Fruit fly (Drosophila melanogaster): ENCODE measurements around the gene CG33710.

The CG33710 gene

dm6 chr3L:19979592-19979991 is 27.0 kb upstream of the CG33710 start, which contains the start of gene CG14182 (continued):
- TF ChIP-seq Sox100B (GFP tag; optimal IDR thresholded peaks at IDR 0.05): no peak
- peak; percentile 63 for TF ChIP-seq sens (GFP tag)
- TF ChIP-seq stwl (tag; optimal IDR thresholded peaks at IDR 0.05): peak; percentile 52
- TF ChIP-seq NK7.1 (GFP tag; optimal IDR thresholded peaks at IDR 0.05): no peak
- no peak for TF ChIP-seq CG9437 (GFP tag; optimal IDR thresholded peaks at IDR 0.05)
- 0 out of 3 replicates have a peak, but pooled peaks have one; percentile 15 for TF ChIP-seq CG16813 (GFP tag; IDR thresholded peaks at IDR 0.05; ENCODE audit: partially characterized antibody)
- no peak for TF ChIP-seq dm (GFP tag; optimal IDR thresholded peaks at IDR 0.05)
- no peak for TF ChIP-seq Dbx (GFP tag; IDR thresholded peaks at IDR 0.05)
- TF ChIP-seq CG14710 (tag; optimal IDR thresholded peaks at IDR 0.05): no peak
- peak; percentile 57 for TF ChIP-seq pzg (GFP tag; optimal IDR thresholded peaks at IDR 0.05)
- TF ChIP-seq CG30020 (tag; optimal IDR thresholded peaks at IDR 0.05): no peak
- TF ChIP-seq Mad (GFP tag; optimal IDR thresholded peaks at IDR 0.05): no peak
- no peak for TF ChIP-seq jigr1 (GFP tag; IDR thresholded peaks at IDR 0.05)
- no peak for TF ChIP-seq ttk (GFP tag; IDR thresholded peaks at IDR 0.05)
- no peak for TF ChIP-seq nmo (GFP tag; optimal IDR thresholded peaks at IDR 0.05)
- TF ChIP-seq NC2β (GFP tag; optimal IDR thresholded peaks at IDR 0.05): no peak
- TF ChIP-seq Opbp (GFP tag; IDR thresholded peaks at IDR 0.05; ENCODE audit: partially characterized antibody): 0 out of 3 replicates have a peak, but pooled peaks have one; percentile 39
- no peak for TF ChIP-seq zfh2 (GFP tag; optimal IDR thresholded peaks at IDR 0.05)
- no peak for TF ChIP-seq CG11504 (tag; optimal IDR thresholded peaks at IDR 0.05)
- no peak for TF ChIP-seq cad (GFP tag; optimal IDR thresholded peaks at IDR 0.05)
- no peak for TF ChIP-seq Dll (GFP tag; IDR thresholded peaks at IDR 0.05; ENCODE audit: partially characterized antibody)
- no peak for TF ChIP-seq Tbp (GFP tag; optimal IDR thresholded peaks at IDR 0.05)
- no peak for TF ChIP-seq CG1832 (GFP tag; optimal IDR thresholded peaks at IDR 0.05)
- TF ChIP-seq NfI (GFP tag; optimal IDR thresholded peaks at IDR 0.05): no peak
- TF ChIP-seq CG4424 (GFP tag; optimal IDR thresholded peaks at IDR 0.05): no peak
- peak; percentile 99 for TF ChIP-seq CG15514 (GFP tag; optimal IDR thresholded peaks at IDR 0.05)
- peak; percentile 35 for TF ChIP-seq BEAF-32 (GFP tag; optimal IDR thresholded peaks at IDR 0.05)
- no peak for TF ChIP-seq wor (GFP tag; IDR thresholded peaks at IDR 0.05)
- TF ChIP-seq Dref (GFP tag; IDR thresholded peaks at IDR 0.05): peak; percentile 43; the same call in 1 of the 2 replicates
- no peak for TF ChIP-seq CG12299 (tag; optimal IDR thresholded peaks at IDR 0.05)
- no peak for TF ChIP-seq cas (GFP tag; IDR thresholded peaks at IDR 0.05)

dm6 chr3L:19978088-19978487 is 25.5 kb upstream of the CG33710 start:
- TF ChIP-seq Nf-YC (tag; optimal IDR thresholded peaks at IDR 0.05): no peak
- TF ChIP-seq chn (GFP tag; optimal IDR thresholded peaks at IDR 0.05): no peak
- TF ChIP-seq CG34224 (GFP tag; IDR thresholded peaks at IDR 0.05; ENCODE audit: partially characterized antibody): no peak
- TF ChIP-seq ewg (GFP tag; optimal IDR thresholded peaks at IDR 0.05): peak; percentile 18
- no peak for TF ChIP-seq CG1233 (GFP tag; optimal IDR thresholded peaks at IDR 0.05)

- TF ChIP-seq CG18476 (GFP tag; optimal IDR thresholded peaks at IDR 0.05): no peak
- TF ChIP-seq Spps (tag; optimal IDR thresholded peaks at IDR 0.05): no peak
- no peak for TF ChIP-seq h (optimal IDR thresholded peaks at IDR 0.05)
- no peak for TF ChIP-seq kay (GFP tag; optimal IDR thresholded peaks at IDR 0.05)
- TF ChIP-seq tgo (GFP tag; IDR thresholded peaks at IDR 0.05): no peak
- no peak for TF ChIP-seq Chrac-16 (GFP tag; optimal IDR thresholded peaks at IDR 0.05)
- no peak for TF ChIP-seq so (GFP tag; IDR thresholded peaks at IDR 0.05)
- no peak for TF ChIP-seq chm (GFP tag; IDR thresholded peaks at IDR 0.05)
- no peak for TF ChIP-seq Nf-YC (tag; optimal IDR thresholded peaks at IDR 0.05)
- no peak for TF ChIP-seq kah (GFP tag; optimal IDR thresholded peaks at IDR 0.05)
- peak; percentile 28 for TF ChIP-seq CoRest (tag; optimal IDR thresholded peaks at IDR 0.05)
- TF ChIP-seq CHES-1-like (GFP tag; optimal IDR thresholded peaks at IDR 0.05): no peak
- TF ChIP-seq CG9727 (GFP tag; optimal IDR thresholded peaks at IDR 0.05): peak; percentile 19
- TF ChIP-seq CG12219 (GFP tag; optimal IDR thresholded peaks at IDR 0.05): no peak
- TF ChIP-seq Ets65A (GFP tag): peak; percentile 88
These were observed 16.4 kb upstream of the CG33710 start for dm6 chr3L:19968725-19969598.

Data from whole organism, embryonic.